Fruit fly (Drosophila melanogaster): ENCODE results near the gene CG4592.

The CG4592 gene

dm6 chr2L:9897296-9897695 lies 24.1 kb upstream of the CG4592 start, which contains the start of gene RpS2 (continued):
- peak; percentile 8 for TF ChIP-seq CG10209 (GFP tag; optimal IDR thresholded peaks at IDR 0.05)
- peak; percentile 22; the same call in 1 of the 3 replicates for TF ChIP-seq sr (GFP tag; IDR thresholded peaks at IDR 0.05)
- no peak for TF ChIP-seq Camta (GFP tag; optimal IDR thresholded peaks at IDR 0.05)
- no peak for TF ChIP-seq Hand (GFP tag; optimal IDR thresholded peaks at IDR 0.05)
- TF ChIP-seq CG17912 (GFP tag; optimal IDR thresholded peaks at IDR 0.05): peak; percentile 56
- no peak for TF ChIP-seq CG13775 (GFP tag; optimal IDR thresholded peaks at IDR 0.05)
- no peak for TF ChIP-seq Xrp1 (GFP tag; IDR thresholded peaks at IDR 0.05)
- TF ChIP-seq kah (GFP tag; optimal IDR thresholded peaks at IDR 0.05): no peak
- no peak for TF ChIP-seq danr (GFP tag; IDR thresholded peaks at IDR 0.05)
- TF ChIP-seq CG9876 (GFP tag; optimal IDR thresholded peaks at IDR 0.05): no peak
- peak; percentile 99 for TF ChIP-seq CG42726 (GFP tag; IDR thresholded peaks at IDR 0.05; ENCODE audit: partially characterized antibody)
- no peak for TF ChIP-seq pan (optimal IDR thresholded peaks at IDR 0.05)
- peak in 1 of 2 experiments; percentile 7 for TF ChIP-seq pan (GFP tag; optimal IDR thresholded peaks at IDR 0.05 in 1 of 2, IDR thresholded peaks at IDR 0.05 in 1 of 2)
- peak; percentile 47 for TF ChIP-seq CG10543 (GFP tag; optimal IDR thresholded peaks at IDR 0.05)
- TF ChIP-seq CG4328 (GFP tag; optimal IDR thresholded peaks at IDR 0.05): peak; percentile 3
- TF ChIP-seq trem (tag; optimal IDR thresholded peaks at IDR 0.05): no peak
- TF ChIP-seq CG6689 (GFP tag; IDR thresholded peaks at IDR 0.05): 0 out of 2 replicates have a peak, but pooled peaks have one; percentile 15
- no peak for TF ChIP-seq Hmx (GFP tag; optimal IDR thresholded peaks at IDR 0.05)
- TF ChIP-seq Fer1 (GFP tag; optimal IDR thresholded peaks at IDR 0.05): peak; percentile 52
- peak; percentile 36 for TF ChIP-seq CG13123 (GFP tag; optimal IDR thresholded peaks at IDR 0.05)
- TF ChIP-seq Gsc (GFP tag; IDR thresholded peaks at IDR 0.05): no peak
- no peak for TF ChIP-seq BtbVII (GFP tag; optimal IDR thresholded peaks at IDR 0.05)
- no peak for TF ChIP-seq CG33557 (GFP tag; optimal IDR thresholded peaks at IDR 0.05)
- peak; percentile 19 for TF ChIP-seq CG9609 (GFP tag; optimal IDR thresholded peaks at IDR 0.05)
- no peak for TF ChIP-seq ssp (GFP tag; IDR thresholded peaks at IDR 0.05)
- peak; percentile 30 for TF ChIP-seq CTCF (GFP tag; optimal IDR thresholded peaks at IDR 0.05)
- TF ChIP-seq mirr (GFP tag; optimal IDR thresholded peaks at IDR 0.05): peak; percentile 54
- TF ChIP-seq h (optimal IDR thresholded peaks at IDR 0.05): no peak
- TF ChIP-seq exex (tag; optimal IDR thresholded peaks at IDR 0.05): peak; percentile 31
- TF ChIP-seq sc (optimal IDR thresholded peaks at IDR 0.05): no peak
- no peak for TF ChIP-seq sc (GFP tag; optimal IDR thresholded peaks at IDR 0.05)
- TF ChIP-seq CG6791 (GFP tag; IDR thresholded peaks at IDR 0.05; ENCODE audit: partially characterized antibody): peak; percentile 99
- peak; percentile 100 for TF ChIP-seq bbx (GFP tag; IDR thresholded peaks at IDR 0.05; ENCODE audit: partially characterized antibody)
- no peak for TF ChIP-seq CG11504 (tag; optimal IDR thresholded peaks at IDR 0.05)
- TF ChIP-seq Eip74EF (GFP tag; optimal IDR thresholded peaks at IDR 0.05): peak in 1 of 2 experiments; percentile 11
- TF ChIP-seq Dbx (GFP tag; IDR thresholded peaks at IDR 0.05): peak; percentile 75
- TF ChIP-seq CG30431 (GFP tag; optimal IDR thresholded peaks at IDR 0.05): no peak
- TF ChIP-seq CG17328 (GFP tag; IDR thresholded peaks at IDR 0.05): peak; percentile 60
- no peak for TF ChIP-seq CG16815 (GFP tag; optimal IDR thresholded peaks at IDR 0.05)
- TF ChIP-seq CG3838 (GFP tag; optimal IDR thresholded peaks at IDR 0.05): no peak
- no peak for TF ChIP-seq CG12942 (GFP tag; optimal IDR thresholded peaks at IDR 0.05)
- no peak for TF ChIP-seq CG15011 (GFP tag; optimal IDR thresholded peaks at IDR 0.05)
- TF ChIP-seq pita (GFP tag; optimal IDR thresholded peaks at IDR 0.05): no peak
- no peak for TF ChIP-seq CG4820 (GFP tag; optimal IDR thresholded peaks at IDR 0.05)
- peak; percentile 71 for TF ChIP-seq CG15514 (GFP tag; optimal IDR thresholded peaks at IDR 0.05)
- TF ChIP-seq CG8359 (GFP tag; optimal IDR thresholded peaks at IDR 0.05; ENCODE audit: borderline replicate concordance): no peak
- TF ChIP-seq sim (GFP tag; IDR thresholded peaks at IDR 0.05): no peak
- peak; percentile 99 for TF ChIP-seq CG7963 (GFP tag; IDR thresholded peaks at IDR 0.05; ENCODE audit: partially characterized antibody)
- TF ChIP-seq CG7987 (GFP tag; optimal IDR thresholded peaks at IDR 0.05): peak; percentile 68
- no peak for TF ChIP-seq CG12236 (GFP tag; optimal IDR thresholded peaks at IDR 0.05)
- no peak for TF ChIP-seq CG10959 (GFP tag; IDR thresholded peaks at IDR 0.05)
- TF ChIP-seq Fer2 (tag; optimal IDR thresholded peaks at IDR 0.05): no peak
